Worm (Caenorhabditis elegans) whole organism, L1 larva: Measurements from ENCODE around the gene nhr-150.

Experiments used
- jun-1 ChIP-seq: fragments of 150-350 bp; optimal IDR thresholded peaks from 2 replicates; lab custom pipeline; 2014; ENCODE audit warnings: missing biosample characterization, missing genetic modification reagents, missing genetic modification characterization
- lin-35 ChIP-seq, 2 experiments: fragments of 150-350 bp; optimal IDR thresholded peaks; 2 replicates each; lab custom pipeline; 2014; ENCODE audit warnings: missing biosample characterization in 2 of 2, missing genetic modification characterization in 2 of 2, missing genetic modification reagents in 2 of 2
- mep-1 ChIP-seq: fragments of 150-350 bp; optimal IDR thresholded peaks from 2 replicates; lab custom pipeline; 2014; ENCODE audit warnings: missing biosample characterization, missing genetic modification characterization
- ztf-4 ChIP-seq: fragments of 150-350 bp; optimal IDR thresholded peaks from 2 replicates; lab custom pipeline; 2014; ENCODE audit warnings: missing biosample characterization, missing genetic modification characterization

DNA sequence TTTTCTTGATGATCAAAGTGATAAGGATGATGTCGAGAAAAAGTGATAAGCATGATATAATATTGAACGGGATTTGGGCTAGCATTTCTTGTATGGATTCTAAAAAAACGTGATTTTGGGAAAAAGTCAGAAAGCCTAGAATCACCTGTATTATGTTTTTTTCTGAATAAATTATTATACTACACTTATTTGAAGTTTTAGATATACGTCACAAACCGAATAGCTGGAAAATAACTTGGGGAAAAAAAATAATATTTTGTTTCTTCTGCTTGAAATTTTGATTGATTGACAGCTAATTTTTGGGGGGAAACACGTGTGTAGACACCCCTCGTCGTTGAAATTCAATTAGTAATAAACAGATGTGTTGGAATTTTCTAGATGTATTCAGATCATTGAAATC is 11.3 kb upstream of the nhr-150 start, which contains the start of gene str-264:
- TF ChIP-seq ztf-4 (tag; lab: Kevin White, UChicago): no peak
- no peak for TF ChIP-seq jun-1 (tag; lab: Kevin White, UChicago)
- TF ChIP-seq lin-35 (GFP tag; optimal IDR thresholded peaks at IDR 0.05; lab: Kevin White, UChicago): no peak
- TF ChIP-seq mep-1: no peak
